Fruit fly (Drosophila melanogaster) whole organism: Measurements from ENCODE around the gene Ccz1.

Source experiments
- pan ChIP-seq: fragments of >200 bp; optimal IDR thresholded peaks from 2 replicates; lab custom pipeline; 2017
- usp ChIP-seq: fragments of >200 bp; optimal IDR thresholded peaks from 2 replicates; lab custom pipeline; 2017; ENCODE audit warnings: missing biosample characterization, missing genetic modification characterization, mixed read lengths

dm6 chr3L:3873094-3873493, 25.9 kb downstream of the Ccz1 start:
- no peak for TF ChIP-seq usp (GFP tag; lab: Kevin White, UChicago)
- TF ChIP-seq pan = no peak
